Fruit fly (Drosophila melanogaster): ENCODE measurements around the gene Had1.

The Had1 gene

DNA sequence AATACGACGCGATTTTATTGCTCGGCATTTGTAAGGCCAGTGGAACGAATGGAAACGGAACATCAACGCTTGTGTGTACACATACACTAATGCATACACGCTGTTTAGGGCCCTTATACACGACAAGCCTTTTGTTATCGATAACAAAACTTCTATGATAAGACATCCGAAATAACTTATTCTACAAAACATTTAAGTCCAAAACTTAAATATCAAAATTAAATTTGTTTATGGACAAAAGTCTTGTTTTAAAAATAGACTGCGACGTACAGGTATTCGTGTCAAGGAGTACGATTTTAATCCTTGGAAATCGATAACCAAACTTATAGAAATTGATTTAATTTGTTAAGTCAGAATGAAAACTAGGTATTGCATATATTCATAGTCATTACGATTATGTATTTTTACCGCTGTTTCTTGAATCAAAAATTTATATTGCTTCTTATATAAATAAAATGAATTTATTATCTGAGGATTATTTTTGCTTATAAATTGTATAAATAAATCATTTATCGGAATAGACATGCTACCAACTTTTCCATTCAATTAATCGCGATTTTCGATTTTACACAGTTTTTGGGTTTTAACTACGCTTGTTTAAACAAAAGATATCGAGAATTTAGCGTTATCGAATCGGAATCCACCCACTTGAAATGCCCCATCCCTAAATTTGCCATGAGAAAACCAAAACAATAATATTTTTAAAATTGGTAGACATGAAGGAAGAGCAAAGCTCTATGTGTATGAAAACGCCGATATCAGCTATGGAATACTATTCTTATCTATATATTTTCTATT lies 4.8 kb upstream of the Had1 start, which contains the start of the genes CG9915 and SWIP (continued):
- TF ChIP-seq ken (GFP tag; IDR thresholded peaks at IDR 0.05), result 0 out of 3 replicates have a peak, but pooled peaks have one; percentile 14
- 0 out of 2 replicates have a peak, but pooled peaks have one; percentile 33 for TF ChIP-seq CG42726 (GFP tag; IDR thresholded peaks at IDR 0.05; ENCODE audit: partially characterized antibody)
- no peak for TF ChIP-seq lbe (GFP tag; optimal IDR thresholded peaks at IDR 0.05)
- peak; percentile 76 for TF ChIP-seq CG2116 (GFP tag; optimal IDR thresholded peaks at IDR 0.05)
- TF ChIP-seq amos (GFP tag; IDR thresholded peaks at IDR 0.05; ENCODE audit: partially characterized antibody), result peak; percentile 60; the same call in 1 of the 2 replicates
- peak; percentile 50 for TF ChIP-seq CG12391 (tag; optimal IDR thresholded peaks at IDR 0.05)
- peak; percentile 67; the same call in 2 of the 3 replicates for TF ChIP-seq CG14860 (GFP tag; IDR thresholded peaks at IDR 0.05; ENCODE audit: partially characterized antibody)
- peak; percentile 62; the same call in 2 of the 3 replicates for TF ChIP-seq row (GFP tag; IDR thresholded peaks at IDR 0.05)
- TF ChIP-seq CG7963 (GFP tag; IDR thresholded peaks at IDR 0.05; ENCODE audit: partially characterized antibody), result peak; percentile 84
- peak; percentile 12 for TF ChIP-seq CG18619 (GFP tag; optimal IDR thresholded peaks at IDR 0.05)
- TF ChIP-seq pho (GFP tag; optimal IDR thresholded peaks at IDR 0.05), result no peak
- peak; percentile 27 for TF ChIP-seq CG3281 (GFP tag; optimal IDR thresholded peaks at IDR 0.05)
- TF ChIP-seq dm (GFP tag; optimal IDR thresholded peaks at IDR 0.05), result peak; percentile 28
- TF ChIP-seq E2f2 (GFP tag; IDR thresholded peaks at IDR 0.05), result peak; percentile 48
- peak; percentile 18 for TF ChIP-seq Side (GFP tag; optimal IDR thresholded peaks at IDR 0.05)
- TF ChIP-seq CG2712 (tag; optimal IDR thresholded peaks at IDR 0.05), result peak; percentile 12
- no peak for TF ChIP-seq Jarid2 (GFP tag; optimal IDR thresholded peaks at IDR 0.05)
- TF ChIP-seq trem (tag; optimal IDR thresholded peaks at IDR 0.05), result peak; percentile 18
- no peak for TF ChIP-seq Bdp1 (GFP tag; optimal IDR thresholded peaks at IDR 0.05)
- no peak for TF ChIP-seq ems (GFP tag; optimal IDR thresholded peaks at IDR 0.05)
- peak; percentile 81 for TF ChIP-seq mld (GFP tag; IDR thresholded peaks at IDR 0.05; ENCODE audit: partially characterized antibody)
- peak; percentile 44 for TF ChIP-seq CG12659 (GFP tag; optimal IDR thresholded peaks at IDR 0.05)
- peak; percentile 100 for TF ChIP-seq CG18764 (GFP tag; optimal IDR thresholded peaks at IDR 0.05)
- TF ChIP-seq cg (GFP tag; optimal IDR thresholded peaks at IDR 0.05), result peak; percentile 66
- TF ChIP-seq CG1603 (tag; optimal IDR thresholded peaks at IDR 0.05), result peak; percentile 68
- TF ChIP-seq CG9437 (GFP tag; optimal IDR thresholded peaks at IDR 0.05), result peak; percentile 4
- no peak for TF ChIP-seq cad (GFP tag; optimal IDR thresholded peaks at IDR 0.05)
- peak; percentile 24 for TF ChIP-seq CG2120 (GFP tag; optimal IDR thresholded peaks at IDR 0.05)
- peak; percentile 60 for TF ChIP-seq Scr (GFP tag; IDR thresholded peaks at IDR 0.05; ENCODE audit: partially characterized antibody)
- peak; percentile 70 for TF ChIP-seq vnd (GFP tag; IDR thresholded peaks at IDR 0.05; ENCODE audit: partially characterized antibody)
- TF ChIP-seq gro (GFP tag; optimal IDR thresholded peaks at IDR 0.05), result peak; percentile 2

DNA sequence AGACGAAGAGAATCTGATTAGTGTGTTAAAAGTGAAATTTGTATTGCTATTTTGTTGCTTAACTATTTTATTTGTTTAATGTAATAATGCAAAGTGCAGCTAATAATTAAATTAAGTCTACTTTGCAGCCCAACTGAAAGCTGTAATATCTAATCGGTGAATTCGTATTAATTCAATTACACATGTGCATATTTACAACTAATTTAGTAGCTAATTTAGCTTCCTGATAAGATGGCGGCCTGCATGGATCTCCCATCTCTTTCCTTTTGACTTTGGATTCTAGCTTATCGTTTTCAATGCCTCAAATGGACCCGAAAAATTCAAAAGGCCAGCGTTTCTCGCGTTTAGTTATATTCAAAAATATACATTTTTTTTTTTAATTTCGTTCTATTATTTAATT lies 1.3 kb upstream of the Had1 start:
- TF ChIP-seq Mad (GFP tag; optimal IDR thresholded peaks at IDR 0.05), result no peak
- no peak for TF ChIP-seq gro (GFP tag; optimal IDR thresholded peaks at IDR 0.05)
- no peak for TF ChIP-seq CG10147 (GFP tag; optimal IDR thresholded peaks at IDR 0.05)
- peak; percentile 60 for TF ChIP-seq exex (tag; optimal IDR thresholded peaks at IDR 0.05)
- TF ChIP-seq Hr51 (GFP tag; optimal IDR thresholded peaks at IDR 0.05), result no peak
- TF ChIP-seq CG11093 (GFP tag; IDR thresholded peaks at IDR 0.05), result no peak
- no peak for TF ChIP-seq CG14860 (GFP tag; IDR thresholded peaks at IDR 0.05; ENCODE audit: partially characterized antibody)
- peak; percentile 71 for TF ChIP-seq Vsx1 (GFP tag; optimal IDR thresholded peaks at IDR 0.05)
- no peak for TF ChIP-seq sens (GFP tag)

All from whole organism, embryonic.